Worm (Caenorhabditis elegans) whole organism, L4 larva: ENCODE measurements around the gene srg-64.

ENCODE experiments used
- F44E2.7 ChIP-seq: fragments of 200-800 bp; sonication (Bioruptor generic); IDR thresholded peaks from 2 replicates; pipeline ENCODE4 v2.1.2; 2022; ENCODE audit warnings: missing genetic modification characterization, missing compliant biosample characterization
- T20F7.1 ChIP-seq: fragments of 200-800 bp; sonication (Bioruptor generic); optimal IDR thresholded peaks from 2 replicates; lab custom pipeline; 2018; ENCODE audit warnings: mild to moderate bottlenecking, missing genetic modification characterization, missing compliant biosample characterization
- Y48G9A.11 ChIP-seq: fragments of 200-800 bp; sonication (Bioruptor generic); IDR thresholded peaks from 2 replicates; pipeline ENCODE4 v1.3.6; 2022; ENCODE audit warnings: missing genetic modification reagents, missing genetic modification characterization, missing compliant biosample characterization
- Y5F2A.4 ChIP-seq: fragments of 200-800 bp; sonication (Bioruptor generic); optimal IDR thresholded peaks from 2 replicates; lab custom pipeline; 2018; ENCODE audit warnings: mild to moderate bottlenecking, missing genetic modification characterization, missing compliant biosample characterization
- aha-1 ChIP-seq: fragments of 150-350 bp; peaks from one replicate; lab custom pipeline; 2014; ENCODE audit warnings: missing biosample characterization, missing genetic modification characterization
- aly-2 ChIP-seq: sonication (generic microtip); optimal IDR thresholded peaks from 2 replicates; lab custom pipeline; 2018; ENCODE audit warnings: missing biosample characterization, missing genetic modification characterization
- ama-1 ChIP-seq: fragments of 150-350 bp; optimal IDR thresholded peaks from 2 replicates; lab custom pipeline; 2014; ENCODE audit warnings: inconsistent platforms, mixed read lengths
- arid-1 ChIP-seq: fragments of 200-800 bp; sonication (Bioruptor generic); conservative IDR thresholded peaks from 2 replicates; pipeline ENCODE4 v1.3.6; 2022; ENCODE audit warnings: missing genetic modification reagents, missing genetic modification characterization, missing compliant biosample characterization
- attf-4 ChIP-seq: sonication (generic microtip); optimal IDR thresholded peaks from 3 replicates; lab custom pipeline; 2017; ENCODE audit warnings: missing biosample characterization, missing genetic modification characterization
- ceh-20 ChIP-seq: fragments of 200-800 bp; sonication (Bioruptor generic); IDR thresholded peaks from 2 replicates; pipeline ENCODE4 v1.3.6; 2022; ENCODE audit warnings: missing genetic modification reagents, missing genetic modification characterization, missing compliant biosample characterization
- ceh-28 ChIP-seq: fragments of 150-350 bp; optimal IDR thresholded peaks from 2 replicates; lab custom pipeline; 2014; ENCODE audit warnings: missing biosample characterization, missing genetic modification reagents, missing genetic modification characterization
- cey-2 ChIP-seq: sonication (generic microtip); optimal IDR thresholded peaks from 3 replicates; lab custom pipeline; 2017; ENCODE audit warnings: missing genetic modification characterization, mild to moderate bottlenecking, missing compliant biosample characterization, antibody characterized with exemption, borderline replicate concordance; ENCODE audit not compliant: insufficient read depth
- daf-12 ChIP-seq: fragments of 150-350 bp; optimal IDR thresholded peaks from 2 replicates; lab custom pipeline; 2014; ENCODE audit warnings: missing biosample characterization, missing genetic modification reagents, missing genetic modification characterization
- daf-19 ChIP-seq: fragments of 200-800 bp; sonication (Bioruptor generic); conservative IDR thresholded peaks from 2 replicates; pipeline ENCODE4 v1.3.6; 2022; ENCODE audit warnings: missing genetic modification characterization, missing compliant biosample characterization
- dmd-6 ChIP-seq: fragments of 200-800 bp; sonication (Bioruptor generic); IDR thresholded peaks from 2 replicates; pipeline ENCODE4 v1.3.6; 2022; ENCODE audit warnings: missing genetic modification reagents, missing genetic modification characterization, missing compliant biosample characterization
- dve-1 ChIP-seq: sonication (generic microtip); optimal IDR thresholded peaks from 2 replicates; lab custom pipeline; 2017; ENCODE audit warnings: antibody characterized with exemption, mild to moderate bottlenecking, missing genetic modification characterization, missing compliant biosample characterization; ENCODE audit not compliant: insufficient read depth
- fkh-10 ChIP-seq: fragments of 150-350 bp; optimal IDR thresholded peaks from 2 replicates; lab custom pipeline; 2014; ENCODE audit warnings: missing biosample characterization, missing genetic modification reagents, missing genetic modification characterization
- lin-29 ChIP-seq: fragments of 200-800 bp; sonication (Bioruptor generic); IDR thresholded peaks from 2 replicates; pipeline ENCODE4 v1.3.6; 2022; ENCODE audit warnings: missing genetic modification reagents, missing genetic modification characterization, missing compliant biosample characterization
- lin-38 ChIP-seq: fragments of 200-800 bp; sonication (Bioruptor generic); IDR thresholded peaks from 2 replicates; pipeline ENCODE4 v1.3.6; 2022; ENCODE audit warnings: missing genetic modification reagents, missing genetic modification characterization, missing compliant biosample characterization
- madf-5 ChIP-seq, 2 experiments: fragments of 200-800 bp; sonication (Bioruptor generic); IDR thresholded peaks; 2 replicates each; pipeline ENCODE4 v1.3.6; 2022; ENCODE audit warnings: missing compliant biosample characterization in 2 of 2, missing genetic modification characterization in 2 of 2
- madf-9 ChIP-seq: fragments of 200-800 bp; sonication (Bioruptor generic); conservative IDR thresholded peaks from 2 replicates; pipeline ENCODE4 v1.3.6; 2022; ENCODE audit warnings: missing genetic modification reagents, missing genetic modification characterization, missing compliant biosample characterization
- mep-1 ChIP-seq: fragments of 150-350 bp; sonication (generic microtip); optimal IDR thresholded peaks from 3 replicates; lab custom pipeline; 2014; ENCODE audit warnings: missing biosample characterization, missing genetic modification characterization
- mes-2 ChIP-seq: sonication (generic microtip); optimal IDR thresholded peaks from 2 replicates; lab custom pipeline; 2016; ENCODE audit warnings: missing genotype, mild to moderate bottlenecking, missing genetic modification characterization, missing compliant biosample characterization; ENCODE audit not compliant: poor library complexity, severe bottlenecking
- nhr-237 ChIP-seq: sonication (generic microtip); optimal IDR thresholded peaks from 2 replicates; lab custom pipeline; 2017; ENCODE audit warnings: missing biosample characterization, missing genetic modification characterization
- nhr-25 ChIP-seq: sonication (generic microtip); optimal IDR thresholded peaks from 2 replicates; lab custom pipeline; 2017; ENCODE audit warnings: missing genetic modification characterization, mild to moderate bottlenecking, missing compliant biosample characterization, antibody characterized with exemption, moderate library complexity, borderline replicate concordance; ENCODE audit not compliant: insufficient read depth
- nhr-28 ChIP-seq: fragments of 150-350 bp; optimal IDR thresholded peaks from 2 replicates; lab custom pipeline; 2014; ENCODE audit warnings: missing biosample characterization, missing genetic modification characterization
- nhr-41 ChIP-seq: fragments of 200-800 bp; sonication (Bioruptor generic); IDR thresholded peaks from 2 replicates; pipeline ENCODE4 v1.3.6; 2022; ENCODE audit warnings: missing genetic modification reagents, missing genetic modification characterization, missing compliant biosample characterization
- pqm-1 ChIP-seq: sonication (generic microtip); optimal IDR thresholded peaks from 2 replicates; lab custom pipeline; 2017; ENCODE audit warnings: missing biosample characterization, missing genetic modification characterization
- spr-1 ChIP-seq: sonication (generic microtip); optimal IDR thresholded peaks from 2 replicates; lab custom pipeline; 2016; ENCODE audit warnings: mild to moderate bottlenecking, missing genetic modification characterization, missing compliant biosample characterization
- spr-3 ChIP-seq: fragments of 200-800 bp; sonication (Bioruptor generic); optimal IDR thresholded peaks from 2 replicates; lab custom pipeline; 2018; ENCODE audit warnings: mild to moderate bottlenecking, missing genetic modification characterization, missing compliant biosample characterization
- tag-97 ChIP-seq: fragments of 200-800 bp; sonication (Bioruptor generic); IDR thresholded peaks from 2 replicates; pipeline ENCODE4 v1.3.6; 2022; ENCODE audit warnings: missing genetic modification characterization, missing compliant biosample characterization
- tra-1 ChIP-seq: fragments of 200-800 bp; sonication (Bioruptor generic); IDR thresholded peaks from 2 replicates; pipeline ENCODE4 v1.3.6; 2022; ENCODE audit warnings: missing genetic modification reagents, missing genetic modification characterization, missing compliant biosample characterization
- unc-130 ChIP-seq: sonication (generic microtip); optimal IDR thresholded peaks from 2 replicates; lab custom pipeline; 2016; ENCODE audit warnings: missing genetic modification reagents, missing genetic modification characterization, missing compliant biosample characterization
- unc-62 ChIP-seq, 3 experiments: fragments of 150-350 bp in 1 of 3; sonication (generic microtip); optimal IDR thresholded peaks in 2 of 3; peaks in 1 of 3; 1 replicate in 1 of 3; 2 replicates in 2 of 3; lab custom pipeline; 2014 to 2017; ENCODE audit warnings: missing biosample characterization in 3 of 3, missing genetic modification characterization in 3 of 3, missing genetic modification reagents in 3 of 3, missing genotype in 1 of 3
- ztf-11 ChIP-seq: fragments of 150-350 bp; optimal IDR thresholded peaks from 2 replicates; lab custom pipeline; 2014; ENCODE audit warnings: missing biosample characterization, missing genetic modification characterization

srg-64 gene

DNA sequence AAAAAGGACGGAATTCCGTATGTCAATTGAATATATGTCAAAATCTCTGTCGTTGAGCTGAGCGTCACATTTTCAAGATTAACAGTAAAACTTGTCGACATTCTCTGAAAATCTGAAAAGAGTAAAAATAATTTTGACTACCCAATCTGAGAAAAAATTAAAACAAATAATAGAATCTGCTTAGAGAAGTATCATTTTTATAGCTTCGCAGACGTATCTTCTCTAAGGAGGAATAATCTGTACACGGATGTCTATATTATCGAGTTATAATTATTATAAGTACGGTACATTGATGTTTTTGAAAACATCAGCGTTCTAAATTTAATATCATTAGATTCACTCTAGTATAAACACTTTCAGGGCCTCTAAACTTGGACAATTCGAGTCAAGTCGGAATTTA, at the start of gene srg-64:
Gene srg-64 (minus strand): TSS at position 101 of the 400 bp plus-strand sequence.
- TF ChIP-seq F44E2.7 (GFP tag; lab: Robert Waterston, UW): no peak
- no peak for TF ChIP-seq lin-29 (GFP tag; lab: Robert Waterston, UW)
- TF ChIP-seq Y5F2A.4 (GFP tag; lab: Kevin White, UChicago): no peak
- TF ChIP-seq mes-2 (tag; lab: Kevin White, UChicago): no peak
- TF ChIP-seq spr-3 (GFP tag; lab: Kevin White, UChicago): no peak
- no peak for TF ChIP-seq dmd-6 (GFP tag; lab: Robert Waterston, UW)
- TF ChIP-seq ama-1 (lab: Kevin White, UChicago): no peak
- TF ChIP-seq nhr-41: no peak
- TF ChIP-seq aha-1 (tag; lab: Kevin White, UChicago): no peak
- TF ChIP-seq nhr-25: no peak
- TF ChIP-seq nhr-237 (tag; lab: Kevin White, UChicago): no peak
- no peak for TF ChIP-seq tag-97 (GFP tag; lab: Robert Waterston, UW)
- TF ChIP-seq daf-12: no peak

ce11 chrX:15786726-15787125, 46.3 kb upstream of the srg-64 start, which contains the start of gene Y7A5A.5:
Gene Y7A5A.5 (minus strand): TSS chrX:15786826.
- TF ChIP-seq aha-1 (tag; lab: Kevin White, UChicago): no peak
- peak in 1 of 2 experiments; percentile 19 for TF ChIP-seq unc-62 (GFP tag; optimal IDR thresholded peaks at IDR 0.05 in 1 of 2; lab: Kevin White, UChicago)
- no peak for TF ChIP-seq unc-62 (tag; optimal IDR thresholded peaks at IDR 0.05; lab: Kevin White, UChicago)
- TF ChIP-seq, all 104 proteins: peak for 1

DNA sequence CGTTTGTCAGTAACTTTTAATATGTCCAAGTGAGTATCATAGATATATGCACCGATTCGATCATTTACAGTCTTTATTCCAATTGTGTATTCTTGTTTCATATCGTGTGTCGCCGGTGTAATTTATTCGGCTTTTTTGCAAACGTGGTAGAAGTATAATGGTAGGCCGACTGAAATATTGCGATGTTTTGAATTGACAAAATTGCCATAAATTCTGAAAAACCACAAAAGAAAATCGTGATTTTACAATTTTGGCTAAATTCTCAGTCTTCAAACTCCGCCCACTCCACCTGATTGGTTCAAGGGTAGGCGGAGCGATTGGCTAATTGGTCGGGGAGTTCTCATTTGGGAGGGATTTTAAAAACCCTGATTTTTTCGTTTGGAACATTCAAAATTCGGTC, 44.1 kb upstream of the srg-64 start, which contains the start of gene Y7A5A.3:
Gene Y7A5A.3 (minus strand): TSS at position 101 of the 400 bp plus-strand sequence.
- TF ChIP-seq lin-29 (GFP tag; lab: Robert Waterston, UW) (no peak), spr-3 (GFP tag; lab: Kevin White, UChicago) (no peak), nhr-28 (tag; lab: Kevin White, UChicago) (no peak), unc-62 (GFP tag; optimal IDR thresholded peaks at IDR 0.05 in 1 of 2; lab: Kevin White, UChicago) (no peak), unc-62 (tag; optimal IDR thresholded peaks at IDR 0.05; lab: Kevin White, UChicago) (no peak), fkh-10 (GFP tag; lab: Kevin White, UChicago) (no peak), madf-5 (GFP tag; IDR thresholded peaks at IDR 0.05; lab: Robert Waterston, UW) (no peak), daf-19 (GFP tag; lab: Robert Waterston, UW) (no peak), arid-1 (GFP tag; lab: Robert Waterston, UW) (no peak), lin-38 (GFP tag; lab: Robert Waterston, UW) (no peak), ceh-28 (tag; lab: Kevin White, UChicago) (no peak), ceh-20 (no peak), unc-130 (GFP tag; lab: Kevin White, UChicago) (no peak), attf-4 (tag; lab: Kevin White, UChicago) (no peak)

DNA sequence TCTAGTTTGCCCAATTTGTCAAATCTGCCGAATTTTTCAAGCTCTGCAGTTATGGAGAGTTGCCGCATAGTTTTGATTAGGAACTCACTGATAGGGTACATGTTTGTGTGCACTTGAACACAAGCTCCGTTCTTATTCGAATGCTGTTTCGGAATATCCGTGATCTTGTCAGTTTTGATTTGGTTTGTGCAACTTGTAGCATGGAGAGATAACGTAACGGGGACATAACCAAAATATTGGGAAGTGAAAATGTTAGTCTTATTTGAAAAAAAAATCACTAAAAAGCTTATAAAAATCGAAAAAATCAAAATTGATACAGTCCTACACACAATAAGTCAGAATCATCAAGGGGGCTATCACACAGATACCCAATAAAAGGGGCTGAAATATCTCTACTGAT, 41.6 kb upstream of the srg-64 start, which contains the start of gene Y7A5A.24:
Gene Y7A5A.24 (minus strand): TSS at position 101 of the 400 bp plus-strand sequence.
- TF ChIP-seq T20F7.1 (GFP tag; lab: Kevin White, UChicago) (no peak), madf-9 (GFP tag; lab: Robert Waterston, UW) (no peak), tag-97 (GFP tag; lab: Robert Waterston, UW) (no peak), Y48G9A.11 (GFP tag; lab: Robert Waterston, UW) (no peak), unc-62 (GFP tag; optimal IDR thresholded peaks at IDR 0.05 in 1 of 2; lab: Kevin White, UChicago) (no peak), unc-62 (tag; optimal IDR thresholded peaks at IDR 0.05; lab: Kevin White, UChicago) (no peak), aly-2 (tag; lab: Kevin White, UChicago) (no peak), cey-2 (no peak), pqm-1 (tag; lab: Kevin White, UChicago) (no peak), ztf-11 (tag; lab: Kevin White, UChicago) (no peak), tra-1 (no peak), spr-3 (GFP tag; lab: Kevin White, UChicago) (no peak), dve-1 (tag; lab: Kevin White, UChicago) (no peak), spr-1 (tag; lab: Kevin White, UChicago) (no peak), mep-1 (tag; lab: Kevin White, UChicago) (no peak)
